Worm (Caenorhabditis elegans) whole organism, early embryonic: ENCODE measurements around the gene tpan-1.
"Not testable (repeated sequence)": the region's sequence is repeated elsewhere in the genome, so short reads cannot be mapped to it uniquely, and the experiment has no call there.

ENCODE experiments used
- F13C5.2 ChIP-seq: sonication (generic microtip); optimal IDR thresholded peaks from 2 replicates; lab custom pipeline; 2017; ENCODE audit warnings: mild to moderate bottlenecking, missing genetic modification characterization, inconsistent platforms, missing compliant biosample characterization
- ceh-13 ChIP-seq: fragments of 200-800 bp; sonication (Bioruptor generic); optimal IDR thresholded peaks from 2 replicates; lab custom pipeline; 2018; ENCODE audit warnings: mild to moderate bottlenecking, missing genetic modification characterization, missing compliant biosample characterization
- flt-1 ChIP-seq: fragments of 200-800 bp; sonication (Bioruptor generic); IDR thresholded peaks from 2 replicates; pipeline ENCODE4 v1.3.6; 2022; ENCODE audit warnings: missing genetic modification characterization, missing compliant biosample characterization
- hmbx-1 ChIP-seq: sonication (generic microtip); optimal IDR thresholded peaks from 2 replicates; lab custom pipeline; 2016; ENCODE audit warnings: mild to moderate bottlenecking, missing genetic modification characterization, missing compliant biosample characterization
- pes-1 ChIP-seq: fragments of 200-800 bp; sonication (Bioruptor generic); IDR thresholded peaks from 2 replicates; pipeline ENCODE4 v1.3.6; 2022; ENCODE audit warnings: missing genetic modification reagents, missing genetic modification characterization, missing compliant biosample characterization
- tbx-37 ChIP-seq: fragments of 200-800 bp; sonication (Bioruptor generic); conservative IDR thresholded peaks from 2 replicates; pipeline ENCODE4 v1.3.6; 2022; ENCODE audit warnings: missing genetic modification reagents, missing genetic modification characterization, missing compliant biosample characterization
- tra-4 ChIP-seq: sonication (generic microtip); optimal IDR thresholded peaks from 2 replicates; lab custom pipeline; 2017; ENCODE audit warnings: missing genetic modification characterization, missing compliant biosample characterization

DNA sequence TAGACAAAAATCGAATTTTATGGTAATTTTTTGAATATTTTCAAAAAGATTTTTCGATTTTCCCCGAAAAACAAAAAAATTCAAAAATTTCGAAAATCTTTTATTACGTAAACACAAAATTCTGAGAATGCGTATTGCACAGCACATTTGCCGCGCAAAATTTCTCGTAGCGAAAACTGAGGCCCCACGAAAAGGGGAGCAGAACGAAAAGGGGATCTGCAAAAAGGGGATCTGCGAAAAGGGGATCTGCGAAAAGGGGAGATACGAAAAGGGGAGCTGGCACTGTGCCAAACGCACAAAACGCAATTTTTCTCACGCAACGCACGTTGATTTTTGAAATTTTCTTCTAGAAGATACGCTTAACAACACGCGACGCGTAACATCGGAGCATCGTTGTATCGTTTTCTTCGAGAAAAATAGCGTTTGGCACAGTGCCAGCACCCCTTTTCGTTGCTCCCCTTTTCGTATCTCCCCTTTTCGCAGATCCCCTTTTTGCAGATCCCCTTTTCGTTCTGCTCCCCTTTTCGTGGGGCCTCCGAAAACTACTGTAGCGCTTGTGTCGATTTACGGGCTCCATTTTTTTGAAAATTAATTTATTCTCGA, 50.1 kb downstream of the tpan-1 start:
- TF ChIP-seq flt-1 (GFP tag; lab: Robert Waterston, UW); ceh-13 (GFP tag; lab: Kevin White, UChicago); F13C5.2; tbx-37; hmbx-1 (tag; lab: Kevin White, UChicago); tra-4 (tag; lab: Kevin White, UChicago): not testable (repeated sequence)
- peak; percentile 63 for TF ChIP-seq pes-1 (GFP tag; lab: Robert Waterston, UW)
